Worm (Caenorhabditis elegans) whole organism, L4 larva: ENCODE data around the gene R07E4.3.
A peak's percentile ranks its signal among the peaks of the same experiment; 100 is the strongest.

Experiments
- R02D3.7 ChIP-seq: fragments of 150-350 bp; sonication (generic microtip); optimal IDR thresholded peaks from 3 replicates; lab custom pipeline; 2014; ENCODE audit warnings: missing biosample characterization, missing genetic modification characterization
- Y5F2A.4 ChIP-seq: fragments of 200-800 bp; sonication (Bioruptor generic); optimal IDR thresholded peaks from 2 replicates; lab custom pipeline; 2018; ENCODE audit warnings: mild to moderate bottlenecking, missing genetic modification characterization, missing compliant biosample characterization
- ZK546.5 ChIP-seq, 2 experiments: sonication (generic microtip); optimal IDR thresholded peaks; 2 replicates each; lab custom pipeline; 2017; ENCODE audit warnings: missing biosample characterization in 2 of 2, missing genetic modification characterization in 2 of 2
- ceh-82 ChIP-seq: sonication (generic microtip); optimal IDR thresholded peaks from 2 replicates; lab custom pipeline; 2017; ENCODE audit warnings: missing biosample characterization, missing genetic modification characterization
- daf-12 ChIP-seq: fragments of 150-350 bp; optimal IDR thresholded peaks from 2 replicates; lab custom pipeline; 2014; ENCODE audit warnings: missing biosample characterization, missing genetic modification reagents, missing genetic modification characterization
- duxl-1 ChIP-seq: sonication (generic microtip); optimal IDR thresholded peaks from 2 replicates; lab custom pipeline; 2016; ENCODE audit warnings: mild to moderate bottlenecking, missing genetic modification characterization, moderate library complexity, missing compliant biosample characterization; ENCODE audit not compliant: poor library complexity
- fkh-10 ChIP-seq: fragments of 150-350 bp; optimal IDR thresholded peaks from 2 replicates; lab custom pipeline; 2014; ENCODE audit warnings: missing biosample characterization, missing genetic modification reagents, missing genetic modification characterization
- jun-1 ChIP-seq: fragments of 150-350 bp; optimal IDR thresholded peaks from 2 replicates; lab custom pipeline; 2014; ENCODE audit warnings: missing biosample characterization, missing genetic modification reagents, missing genetic modification characterization
- pha-4 ChIP-seq, 2 experiments: fragments of 150-350 bp in 1 of 2; fragments of 200-800 bp in 1 of 2; sonication (Bioruptor generic) in 1 of 2; IDR thresholded peaks in 1 of 2; optimal IDR thresholded peaks in 1 of 2; 2 replicates each; pipeline versions ENCODE4 v1.3.6 to Lab custom; 2014 to 2022; ENCODE audit warnings: missing genetic modification characterization in 2 of 2, missing genetic modification reagents in 2 of 2, missing biosample characterization in 1 of 2, missing compliant biosample characterization in 1 of 2
- spr-3 ChIP-seq: fragments of 200-800 bp; sonication (Bioruptor generic); optimal IDR thresholded peaks from 2 replicates; lab custom pipeline; 2018; ENCODE audit warnings: mild to moderate bottlenecking, missing genetic modification characterization, missing compliant biosample characterization
- unc-62 ChIP-seq, 3 experiments: fragments of 150-350 bp in 1 of 3; sonication (generic microtip); optimal IDR thresholded peaks in 2 of 3; peaks in 1 of 3; 1 replicate in 1 of 3; 2 replicates in 2 of 3; lab custom pipeline; 2014 to 2017; ENCODE audit warnings: missing biosample characterization in 3 of 3, missing genetic modification characterization in 3 of 3, missing genetic modification reagents in 3 of 3, missing genotype in 1 of 3

- TF ChIP-seq daf-12 (no peak), R02D3.7 (no peak), jun-1 (tag; lab: Kevin White, UChicago) (no peak), spr-3 (no peak), fkh-10 (GFP tag; lab: Kevin White, UChicago) (no peak), pha-4 (GFP tag; IDR thresholded peaks at IDR 0.05; lab: Robert Waterston, UW) (no peak), pha-4 (tag; optimal IDR thresholded peaks at IDR 0.05; lab: Kevin White, UChicago) (no peak), unc-62 (GFP tag; optimal IDR thresholded peaks at IDR 0.05 in 1 of 2; lab: Kevin White, UChicago) (peak in 1 of 2 experiments; percentile 69), unc-62 (tag; optimal IDR thresholded peaks at IDR 0.05; lab: Kevin White, UChicago) (no peak), duxl-1 (tag; lab: Kevin White, UChicago) (no peak), ceh-82 (tag; lab: Kevin White, UChicago) (no peak), Y5F2A.4 (GFP tag; lab: Kevin White, UChicago) (no peak), ZK546.5 (tag; optimal IDR thresholded peaks at IDR 0.05; lab: Kevin White, UChicago) (no peak)
Observed at ce11 chrX:5932923-5933322, 20.3 kb upstream of the R07E4.3 start.
